Fruit fly (Drosophila melanogaster): ENCODE results near the gene NijA.

Gene NijA

dm6 chr3L:10657311-10657710, 39.4 kb downstream of the NijA start:
- no peak for TF ChIP-seq CG8478 (optimal IDR thresholded peaks at IDR 0.05)
- no peak for TF ChIP-seq CTCF (optimal IDR thresholded peaks at IDR 0.05)

- TF ChIP-seq CG8478 (optimal IDR thresholded peaks at IDR 0.05) (no peak), CTCF (optimal IDR thresholded peaks at IDR 0.05) (no peak)
Measured at dm6 chr3L:10656451-10657198, 40.1 kb downstream of the NijA start.

dm6 chr3L:10654439-10654838, 42.2 kb downstream of the NijA start:
- TF ChIP-seq CTCF (optimal IDR thresholded peaks at IDR 0.05) (no peak), CG8478 (optimal IDR thresholded peaks at IDR 0.05) (no peak)

- TF ChIP-seq CTCF (optimal IDR thresholded peaks at IDR 0.05) (no peak), CG8478 (optimal IDR thresholded peaks at IDR 0.05) (no peak)
Measured at dm6 chr3L:10652487-10652886, 44.2 kb downstream of the NijA start.

- TF ChIP-seq CG8478 (optimal IDR thresholded peaks at IDR 0.05) (no peak), CTCF (optimal IDR thresholded peaks at IDR 0.05) (no peak)
Measured at dm6 chr3L:10651271-10651670, 45.4 kb downstream of the NijA start.

dm6 chr3L:10648431-10648830, 48.2 kb downstream of the NijA start:
- TF ChIP-seq CTCF (optimal IDR thresholded peaks at IDR 0.05) (no peak), CG8478 (optimal IDR thresholded peaks at IDR 0.05) (no peak)

- TF ChIP-seq CG8478 (optimal IDR thresholded peaks at IDR 0.05) (no peak), CTCF (optimal IDR thresholded peaks at IDR 0.05) (no peak)
Measured at dm6 chr3L:10647158-10647557, 49.5 kb downstream of the NijA start.

- TF ChIP-seq CG8478 (optimal IDR thresholded peaks at IDR 0.05), result no peak
Measured at dm6 chr3L:10645965-10646364, 50.7 kb downstream of the NijA start.
